Fruit fly (Drosophila melanogaster): ENCODE data around the gene CG6508.

Gene CG6508

DNA sequence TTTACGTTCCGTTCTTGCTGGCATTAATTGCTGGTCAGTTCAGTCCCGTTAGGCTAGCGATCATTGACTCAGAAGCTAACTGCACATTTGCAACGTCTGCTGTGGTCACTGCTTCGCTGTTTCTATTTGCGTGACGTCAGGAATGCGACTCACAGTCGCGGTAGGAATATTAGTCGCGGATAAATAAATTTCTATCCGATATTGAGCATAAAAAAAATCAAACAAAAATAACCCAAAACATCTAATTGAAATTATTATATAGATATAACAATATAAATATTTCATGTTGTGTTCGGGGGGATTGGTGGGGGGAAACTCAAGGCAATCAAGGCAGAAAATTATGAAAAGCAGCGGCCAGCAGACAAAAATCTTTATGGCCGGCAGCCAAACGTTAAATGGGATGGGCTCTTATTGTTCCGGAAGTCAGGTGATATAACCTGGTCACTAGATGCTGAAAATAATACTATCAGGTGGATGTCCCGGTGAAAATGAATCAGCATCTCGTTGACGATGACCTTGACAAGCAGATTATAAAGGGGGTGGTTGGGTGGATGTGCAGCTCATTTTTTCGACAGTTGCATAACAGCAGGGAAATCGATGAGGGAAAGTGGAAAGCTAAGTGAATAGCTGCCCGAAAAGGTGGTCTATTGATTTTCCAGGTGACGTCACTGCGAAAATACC, 30.7 kb downstream of the CG6508 start, which contains the start of gene SmydA-3 (continued):
- TF ChIP-seq dmrt99B (tag; optimal IDR thresholded peaks at IDR 0.05): no peak
- TF ChIP-seq Ptx1 (GFP tag; IDR thresholded peaks at IDR 0.05): peak; percentile 20; the same call in 1 of the 2 replicates
- no peak for TF ChIP-seq CG1529 (GFP tag; optimal IDR thresholded peaks at IDR 0.05)
- TF ChIP-seq HLHmδ (GFP tag; optimal IDR thresholded peaks at IDR 0.05): no peak
- no peak for TF ChIP-seq Poxn (GFP tag; IDR thresholded peaks at IDR 0.05)
- no peak for TF ChIP-seq CG11723 (GFP tag; optimal IDR thresholded peaks at IDR 0.05)
- peak; percentile 44; the same call in 1 of the 2 replicates for TF ChIP-seq stc (GFP tag; IDR thresholded peaks at IDR 0.05)
- TF ChIP-seq Xbp1 (GFP tag; optimal IDR thresholded peaks at IDR 0.05): peak; percentile 23
- TF ChIP-seq pan (optimal IDR thresholded peaks at IDR 0.05): no peak
- TF ChIP-seq pan (GFP tag; optimal IDR thresholded peaks at IDR 0.05 in 1 of 2, IDR thresholded peaks at IDR 0.05 in 1 of 2): peak in 1 of 2 experiments; percentile 38
- no peak for TF ChIP-seq Dip3 (GFP tag; optimal IDR thresholded peaks at IDR 0.05)
- TF ChIP-seq H2.0 (GFP tag; IDR thresholded peaks at IDR 0.05): no peak
- no peak for TF ChIP-seq kay (GFP tag; optimal IDR thresholded peaks at IDR 0.05)
- TF ChIP-seq CG10654 (GFP tag; optimal IDR thresholded peaks at IDR 0.05): no peak
- TF ChIP-seq Nf-YA (GFP tag; IDR thresholded peaks at IDR 0.05): no peak
- TF ChIP-seq CG4328 (GFP tag; optimal IDR thresholded peaks at IDR 0.05): no peak
- no peak for TF ChIP-seq ttk (GFP tag; IDR thresholded peaks at IDR 0.05)
- TF ChIP-seq D19B (GFP tag; optimal IDR thresholded peaks at IDR 0.05): no peak
- TF ChIP-seq B-H2 (GFP tag; optimal IDR thresholded peaks at IDR 0.05): no peak
- TF ChIP-seq danr (GFP tag; IDR thresholded peaks at IDR 0.05): no peak
- peak; percentile 8 for TF ChIP-seq CG30403 (GFP tag; optimal IDR thresholded peaks at IDR 0.05)
- no peak for TF ChIP-seq Hmx (GFP tag; optimal IDR thresholded peaks at IDR 0.05)
- TF ChIP-seq onecut (GFP tag; IDR thresholded peaks at IDR 0.05): peak; percentile 84
- TF ChIP-seq CG9817 (tag; optimal IDR thresholded peaks at IDR 0.05): no peak
- peak; percentile 26 for TF ChIP-seq BtbVII (GFP tag; optimal IDR thresholded peaks at IDR 0.05)
- peak; percentile 31 for TF ChIP-seq phol (tag; optimal IDR thresholded peaks at IDR 0.05)
- TF ChIP-seq tgo (GFP tag; IDR thresholded peaks at IDR 0.05): peak; percentile 42; the same call in 1 of the 3 replicates
- TF ChIP-seq fd96Cb (tag; optimal IDR thresholded peaks at IDR 0.05): peak; percentile 13
- TF ChIP-seq disco-r (GFP tag; optimal IDR thresholded peaks at IDR 0.05): no peak
- TF ChIP-seq Ets65A (GFP tag): peak; percentile 82
- peak; percentile 44 for TF ChIP-seq Meics (GFP tag; optimal IDR thresholded peaks at IDR 0.05)
- no peak for TF ChIP-seq NC2α (GFP tag; optimal IDR thresholded peaks at IDR 0.05)
- 0 out of 2 replicates have a peak, but pooled peaks have one; percentile 6 for TF ChIP-seq chm (GFP tag; IDR thresholded peaks at IDR 0.05)
- TF ChIP-seq CG10147 (GFP tag; optimal IDR thresholded peaks at IDR 0.05): no peak
- TF ChIP-seq Dp (GFP tag; optimal IDR thresholded peaks at IDR 0.05): no peak
- TF ChIP-seq sc (optimal IDR thresholded peaks at IDR 0.05): no peak
- no peak for TF ChIP-seq sc (GFP tag; optimal IDR thresholded peaks at IDR 0.05)
- TF ChIP-seq ham (GFP tag; IDR thresholded peaks at IDR 0.05): no peak
- 0 out of 2 replicates have a peak, but pooled peaks have one; percentile 11 for TF ChIP-seq Ada2b (GFP tag; IDR thresholded peaks at IDR 0.05)
- no peak for TF ChIP-seq CG3847 (GFP tag; IDR thresholded peaks at IDR 0.05)
- TF ChIP-seq HmgZ (tag; optimal IDR thresholded peaks at IDR 0.05): no peak
- peak; percentile 54 for TF ChIP-seq vvl (GFP tag; IDR thresholded peaks at IDR 0.05)
- TF ChIP-seq sob (GFP tag; IDR thresholded peaks at IDR 0.05): 0 out of 2 replicates have a peak, but pooled peaks have one; percentile 27
- no peak for TF ChIP-seq CG31441 (GFP tag; IDR thresholded peaks at IDR 0.05)
- TF ChIP-seq Jarid2 (GFP tag; optimal IDR thresholded peaks at IDR 0.05): no peak
- peak; percentile 5 for TF ChIP-seq Asciz (GFP tag; optimal IDR thresholded peaks at IDR 0.05)
- no peak for TF ChIP-seq en (GFP tag; optimal IDR thresholded peaks at IDR 0.05)
- TF ChIP-seq Hr51 (GFP tag; optimal IDR thresholded peaks at IDR 0.05): no peak
- TF ChIP-seq CG1832 (GFP tag; optimal IDR thresholded peaks at IDR 0.05): no peak
- no peak; the same call in 2 of the 3 replicates for TF ChIP-seq CG17361 (GFP tag; IDR thresholded peaks at IDR 0.05)
- no peak for TF ChIP-seq gro (GFP tag; optimal IDR thresholded peaks at IDR 0.05)
